Worm (Caenorhabditis elegans) whole organism, young adult: ENCODE measurements around the gene cyp-35A3.

Source experiments
- B0019.2 ChIP-seq: fragments of 200-800 bp; sonication (Bioruptor generic); conservative IDR thresholded peaks from 2 replicates; pipeline ENCODE4 v1.3.6; 2022; ENCODE audit warnings: missing genetic modification reagents, missing genetic modification characterization, missing compliant biosample characterization
- C06A6.2 ChIP-seq: fragments of 200-800 bp; sonication (Bioruptor generic); conservative IDR thresholded peaks from 2 replicates; pipeline ENCODE4 v1.3.6; 2022; ENCODE audit warnings: missing genetic modification characterization, missing compliant biosample characterization
- F10E7.11 ChIP-seq: sonication (generic microtip); optimal IDR thresholded peaks from 2 replicates; lab custom pipeline; 2017; ENCODE audit warnings: mild to moderate bottlenecking, missing genetic modification characterization, moderate library complexity, missing compliant biosample characterization
- F23B12.7 ChIP-seq: sonication (generic microtip); optimal IDR thresholded peaks from 2 replicates; lab custom pipeline; 2017; ENCODE audit warnings: missing genetic modification characterization, mild to moderate bottlenecking, missing compliant biosample characterization, antibody characterized with exemption, moderate library complexity; ENCODE audit not compliant: insufficient read depth
- F52B5.7 ChIP-seq: sonication (generic microtip); optimal IDR thresholded peaks from 2 replicates; lab custom pipeline; 2016; ENCODE audit warnings: mild to moderate bottlenecking, missing genetic modification characterization, missing compliant biosample characterization
- F55B11.4 ChIP-seq: sonication (generic microtip); optimal IDR thresholded peaks from 2 replicates; lab custom pipeline; 2016; ENCODE audit warnings: missing compliant biosample characterization, missing genetic modification characterization, borderline replicate concordance; ENCODE audit not compliant: insufficient read depth
- K11D2.4 ChIP-seq: fragments of 200-800 bp; sonication (Bioruptor generic); IDR thresholded peaks from 2 replicates; pipeline ENCODE4 v1.3.6; 2022; ENCODE audit warnings: missing genetic modification reagents, missing genetic modification characterization, missing compliant biosample characterization
- T07F8.4 ChIP-seq: sonication (generic microtip); optimal IDR thresholded peaks from 2 replicates; lab custom pipeline; 2016; ENCODE audit warnings: mild to moderate bottlenecking, missing genetic modification characterization, moderate library complexity, missing compliant biosample characterization
- T26A5.8 ChIP-seq: sonication (generic microtip); optimal IDR thresholded peaks from 2 replicates; lab custom pipeline; 2016; ENCODE audit warnings: missing genetic modification characterization, missing compliant biosample characterization
- Y56A3A.18 ChIP-seq: fragments of 200-800 bp; sonication (Bioruptor generic); IDR thresholded peaks from 2 replicates; pipeline ENCODE4 v1.3.6; 2022; ENCODE audit warnings: missing genetic modification reagents, missing genetic modification characterization, missing compliant biosample characterization
- Y79H2A.3 ChIP-seq: fragments of 200-800 bp; sonication (Bioruptor generic); conservative IDR thresholded peaks from 2 replicates; pipeline ENCODE4 v1.3.6; 2022; ENCODE audit warnings: missing genetic modification reagents, missing genetic modification characterization, missing compliant biosample characterization
- Y95B8A.8 ChIP-seq: fragments of 200-800 bp; sonication (Bioruptor generic); IDR thresholded peaks from 2 replicates; pipeline ENCODE4 v1.3.6; 2022; ENCODE audit warnings: missing genetic modification reagents, missing genetic modification characterization, missing compliant biosample characterization
- aptf-3 ChIP-seq: fragments of 200-800 bp; sonication (Bioruptor generic); IDR thresholded peaks from 2 replicates; pipeline ENCODE4 v1.3.6; 2022; ENCODE audit warnings: missing genetic modification characterization, missing compliant biosample characterization
- athp-1 ChIP-seq: sonication (generic microtip); optimal IDR thresholded peaks from 2 replicates; lab custom pipeline; 2017; ENCODE audit warnings: mild to moderate bottlenecking, missing genetic modification characterization, missing compliant biosample characterization
- attf-5 ChIP-seq: fragments of 200-800 bp; sonication (Bioruptor generic); optimal IDR thresholded peaks from 2 replicates; lab custom pipeline; 2018; ENCODE audit warnings: mild to moderate bottlenecking, missing genetic modification characterization, missing compliant biosample characterization
- bed-2 ChIP-seq: fragments of 200-800 bp; sonication (Bioruptor generic); IDR thresholded peaks from 2 replicates; pipeline ENCODE4 v1.3.6; 2022; ENCODE audit warnings: missing genetic modification reagents, missing genetic modification characterization, missing compliant biosample characterization
- ceh-100 ChIP-seq: fragments of 200-800 bp; sonication (Bioruptor generic); IDR thresholded peaks from 2 replicates; pipeline ENCODE4 v1.3.6; 2022; ENCODE audit warnings: missing genetic modification reagents, missing genetic modification characterization, missing compliant biosample characterization
- ceh-40 ChIP-seq: fragments of 200-800 bp; sonication (Bioruptor generic); IDR thresholded peaks from 2 replicates; pipeline ENCODE4 v1.3.6; 2022; ENCODE audit warnings: missing genetic modification characterization, missing compliant biosample characterization
- die-1 ChIP-seq: sonication (generic microtip); optimal IDR thresholded peaks from 2 replicates; lab custom pipeline; 2016; ENCODE audit warnings: missing genotype, mild to moderate bottlenecking, missing genetic modification characterization, missing compliant biosample characterization
- efl-1 ChIP-seq: fragments of 150-350 bp; optimal IDR thresholded peaks from 2 replicates; lab custom pipeline; 2014; ENCODE audit warnings: missing biosample characterization, missing genetic modification reagents, missing genetic modification characterization
- egl-44 ChIP-seq: fragments of 200-800 bp; sonication (Bioruptor generic); IDR thresholded peaks from 2 replicates; pipeline ENCODE4 v1.3.6; 2022; ENCODE audit warnings: missing genetic modification reagents, missing genetic modification characterization, missing compliant biosample characterization
- ekl-4 ChIP-seq: fragments of 200-800 bp; sonication (Bioruptor generic); IDR thresholded peaks from 2 replicates; pipeline ENCODE4 v1.3.6; 2022; ENCODE audit warnings: missing genetic modification reagents, missing genetic modification characterization, missing compliant biosample characterization
- hlh-26 ChIP-seq: fragments of 200-800 bp; sonication (Bioruptor generic); conservative IDR thresholded peaks from 2 replicates; pipeline ENCODE4 v1.3.6; 2022; ENCODE audit warnings: missing genetic modification reagents, missing genetic modification characterization, missing compliant biosample characterization
- lin-54 ChIP-seq: fragments of 200-800 bp; sonication (Bioruptor generic); optimal IDR thresholded peaks from 2 replicates; lab custom pipeline; 2018; ENCODE audit warnings: mild to moderate bottlenecking, missing genetic modification characterization, missing compliant biosample characterization
- madf-3 ChIP-seq: fragments of 200-800 bp; sonication (Bioruptor generic); IDR thresholded peaks from 2 replicates; pipeline ENCODE4 v1.3.6; 2022; ENCODE audit warnings: missing genetic modification reagents, missing genetic modification characterization, missing compliant biosample characterization
- mcd-1 ChIP-seq: fragments of 200-800 bp; sonication (Bioruptor generic); IDR thresholded peaks from 2 replicates; pipeline ENCODE4 v1.3.6; 2022; ENCODE audit warnings: missing genetic modification reagents, missing genetic modification characterization, missing compliant biosample characterization
- mxl-1 ChIP-seq: sonication (generic microtip); optimal IDR thresholded peaks from 2 replicates; lab custom pipeline; 2016; ENCODE audit warnings: missing genetic modification characterization, missing compliant biosample characterization
- nfya-1 ChIP-seq: sonication (generic microtip); optimal IDR thresholded peaks from 2 replicates; lab custom pipeline; 2017; ENCODE audit warnings: antibody characterized with exemption, missing compliant biosample characterization, missing genetic modification characterization, borderline replicate concordance; ENCODE audit not compliant: insufficient read depth
- nhr-120 ChIP-seq: fragments of 200-800 bp; sonication (Bioruptor generic); IDR thresholded peaks from 2 replicates; pipeline ENCODE4 v1.3.6; 2022; ENCODE audit warnings: missing genetic modification characterization, missing compliant biosample characterization
- nhr-80 ChIP-seq: sonication (generic microtip); optimal IDR thresholded peaks from 2 replicates; lab custom pipeline; 2016; ENCODE audit warnings: missing genetic modification characterization, missing compliant biosample characterization
- rec-8 ChIP-seq, 2 experiments: sonication (generic microtip); optimal IDR thresholded peaks; 2 replicates each; lab custom pipeline; 2016; ENCODE audit warnings: mild to moderate bottlenecking in 2 of 2, missing genetic modification characterization in 2 of 2, missing genetic modification reagents in 2 of 2, missing genotype in 2 of 2, missing biosample characterization in 1 of 2, missing compliant biosample characterization in 1 of 2, moderate library complexity in 1 of 2
- rpc-1 ChIP-seq, 2 experiments: fragments of 150-350 bp in 1 of 2; sonication (generic microtip) in 1 of 2; optimal IDR thresholded peaks; 2 replicates each; lab custom pipeline; 2014 to 2018; ENCODE audit warnings: missing biosample characterization in 1 of 2, missing genetic modification characterization in 1 of 2, missing genetic modification reagents in 1 of 2, missing genotype in 1 of 2
- sdz-38 ChIP-seq: sonication (generic microtip); optimal IDR thresholded peaks from 2 replicates; lab custom pipeline; 2016; ENCODE audit warnings: missing genotype, missing genetic modification characterization, missing compliant biosample characterization
- snpc-1.1 ChIP-seq: sonication (generic microtip); optimal IDR thresholded peaks from 2 replicates; lab custom pipeline; 2017; ENCODE audit warnings: missing genetic modification characterization, mild to moderate bottlenecking, missing compliant biosample characterization, antibody characterized with exemption, moderate library complexity, missing genotype, missing genetic modification reagents; ENCODE audit not compliant: insufficient read depth
- snpc-1.3 ChIP-seq: sonication (generic microtip); optimal IDR thresholded peaks from 2 replicates; lab custom pipeline; 2017; ENCODE audit warnings: missing genetic modification characterization, mild to moderate bottlenecking, missing compliant biosample characterization, antibody characterized with exemption, moderate library complexity, missing genotype, missing genetic modification reagents; ENCODE audit not compliant: insufficient read depth
- snpc-4 ChIP-seq, 5 experiments: fragments of 150-350 bp in 1 of 5; sonication (generic microtip) in 4 of 5; optimal IDR thresholded peaks; 2 replicates each; lab custom pipeline; 2014 to 2018; ENCODE audit warnings: missing genetic modification characterization in 5 of 5, missing biosample characterization in 3 of 5, antibody characterized with exemption in 2 of 5, mild to moderate bottlenecking in 2 of 5, missing compliant biosample characterization in 2 of 5, missing genotype in 2 of 5, moderate library complexity in 2 of 5, missing genetic modification reagents in 1 of 5
- ztf-6 ChIP-seq: fragments of 200-800 bp; sonication (Bioruptor generic); IDR thresholded peaks from 2 replicates; pipeline ENCODE4 v1.3.6; 2022; ENCODE audit warnings: missing genetic modification reagents, missing genetic modification characterization, missing compliant biosample characterization

Gene cyp-35A3

DNA sequence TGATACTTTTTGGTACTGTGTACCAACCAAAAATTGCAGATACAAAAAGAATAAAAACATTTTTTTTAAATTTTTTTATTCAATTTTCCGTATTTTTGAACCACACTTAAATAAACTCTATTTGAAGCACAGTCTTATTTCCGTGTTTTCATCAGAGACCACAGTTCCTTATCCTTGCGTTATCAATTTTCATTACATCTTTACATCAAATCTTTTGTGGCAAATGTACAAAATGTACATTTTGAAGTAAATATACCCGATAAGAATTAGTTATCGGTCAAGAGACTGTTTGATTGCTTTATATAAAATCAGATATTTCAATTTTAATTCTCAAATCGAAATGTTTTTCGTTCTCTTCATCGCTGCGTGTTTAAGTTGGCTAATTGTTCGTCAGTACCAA, at the start of gene cyp-35A3:
Gene cyp-35A3 (plus strand): TSS at position 301 of the 400 bp plus-strand sequence.
- TF ChIP-seq Y56A3A.18 (GFP tag; lab: Robert Waterston, UW) (no peak), ceh-100 (no peak), snpc-1.1 (tag; lab: Kevin White, UChicago) (no peak), egl-44 (GFP tag; lab: Robert Waterston, UW) (no peak), snpc-1.3 (no peak), rec-8 (tag; optimal IDR thresholded peaks at IDR 0.05; lab: Kevin White, UChicago) (no peak), ceh-40 (GFP tag; lab: Robert Waterston, UW) (no peak), B0019.2 (GFP tag; lab: Robert Waterston, UW) (no peak), nhr-80 (tag; lab: Kevin White, UChicago) (no peak), mcd-1 (GFP tag; lab: Robert Waterston, UW) (no peak), mxl-1 (no peak), efl-1 (no peak), F52B5.7 (tag; lab: Kevin White, UChicago) (no peak), T26A5.8 (tag; lab: Kevin White, UChicago) (no peak), F10E7.11 (tag; lab: Kevin White, UChicago) (no peak), madf-3 (GFP tag; lab: Robert Waterston, UW) (no peak), Y79H2A.3 (GFP tag; lab: Robert Waterston, UW) (no peak), snpc-4 (GFP tag; optimal IDR thresholded peaks at IDR 0.05; lab: Kevin White, UChicago) (no peak), snpc-4 (tag; optimal IDR thresholded peaks at IDR 0.05; lab: Kevin White, UChicago) (no peak)
- TF ChIP-seq, all 124 proteins: peak for 0

DNA sequence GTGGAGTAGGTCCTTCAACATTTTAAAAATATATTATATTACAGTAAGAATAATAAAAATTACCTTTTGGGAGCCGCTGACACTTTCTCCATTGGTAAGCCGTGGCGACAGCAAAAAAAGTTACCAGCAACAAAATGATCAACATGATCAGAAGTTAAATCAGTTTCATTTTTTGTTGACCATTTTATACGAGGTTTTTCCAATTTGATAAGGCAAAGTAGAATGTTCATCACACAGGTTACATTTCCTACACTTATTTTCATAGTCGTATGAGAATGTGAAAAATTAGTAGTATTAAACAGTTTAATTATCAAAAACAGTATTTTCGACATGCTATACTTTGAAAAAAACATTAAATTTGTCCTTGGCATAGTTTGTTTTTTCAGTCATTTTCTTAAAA, 49.6 kb upstream of the cyp-35A3 start, which contains the start of gene cyp-34A10:
Gene cyp-34A10 (minus strand): TSS at position 146 of the 400 bp plus-strand sequence.
- no peak for TF ChIP-seq ztf-6
- TF ChIP-seq die-1 (tag; lab: Kevin White, UChicago): no peak

DNA sequence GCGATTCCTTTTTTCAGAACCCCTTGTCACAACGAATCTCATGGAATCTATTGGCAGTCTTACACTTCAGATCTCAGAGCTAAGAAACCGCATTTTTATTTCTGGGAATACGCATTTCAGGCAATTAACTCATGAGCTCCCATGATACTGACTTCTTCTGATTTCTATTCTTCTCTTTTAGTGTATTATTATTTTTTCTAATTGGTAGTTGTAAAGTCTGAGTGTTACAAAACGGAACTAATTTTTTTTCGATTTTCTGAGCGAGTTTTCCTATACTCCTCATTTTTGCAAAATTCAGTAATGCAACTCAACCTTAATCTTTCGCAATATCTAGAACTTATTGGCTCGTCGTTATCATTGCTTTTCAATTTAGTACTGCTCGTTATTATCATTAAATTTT, 48.0 kb upstream of the cyp-35A3 start, which contains the start of gene str-82:
Gene str-82 (plus strand): TSS at position 301 of the 400 bp plus-strand sequence.
- TF ChIP-seq aptf-3 (GFP tag; lab: Robert Waterston, UW) (no peak), F55B11.4 (tag; lab: Kevin White, UChicago) (no peak), attf-5 (GFP tag; lab: Kevin White, UChicago) (no peak), T07F8.4 (tag; lab: Kevin White, UChicago) (no peak), athp-1 (tag; lab: Kevin White, UChicago) (no peak), bed-2 (GFP tag; lab: Robert Waterston, UW) (no peak), F23B12.7 (tag; lab: Kevin White, UChicago) (no peak)

DNA sequence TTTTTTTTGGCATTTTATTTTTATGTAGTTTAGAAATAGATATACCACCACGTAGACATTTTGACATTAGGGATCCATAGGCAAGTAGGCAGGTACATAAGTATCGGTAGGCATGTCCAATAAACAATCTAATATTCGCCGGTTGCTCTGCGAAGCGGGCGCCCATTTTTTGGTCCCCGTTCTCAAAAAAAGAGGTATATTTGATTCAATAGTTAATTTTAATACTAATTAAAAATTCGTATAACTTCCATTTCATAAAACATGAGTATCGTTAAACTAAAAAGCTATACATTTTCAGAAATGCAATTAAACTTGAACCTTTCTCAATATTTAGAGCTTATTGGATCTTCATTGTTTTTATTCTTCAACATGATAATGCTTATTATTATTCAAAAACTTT, 45.4 kb upstream of the cyp-35A3 start, which contains the start of gene str-83:
Gene str-83 (plus strand): TSS at position 301 of the 400 bp plus-strand sequence.
- TF ChIP-seq lin-54 (GFP tag; lab: Kevin White, UChicago) (no peak), Y95B8A.8 (GFP tag; lab: Robert Waterston, UW) (no peak), C06A6.2 (GFP tag; lab: Robert Waterston, UW) (no peak), nfya-1 (tag; lab: Kevin White, UChicago) (no peak), sdz-38 (tag; lab: Kevin White, UChicago) (no peak), Y79H2A.3 (GFP tag; lab: Robert Waterston, UW) (no peak), K11D2.4 (no peak), hlh-26 (no peak), nhr-120 (GFP tag; lab: Robert Waterston, UW) (no peak), rpc-1 (optimal IDR thresholded peaks at IDR 0.05; lab: Kevin White, UChicago) (no peak), rpc-1 (tag; optimal IDR thresholded peaks at IDR 0.05; lab: Kevin White, UChicago) (no peak), ekl-4 (GFP tag; lab: Robert Waterston, UW) (no peak)
- TF ChIP-seq, all 124 proteins: peak for 0
